Worm (Caenorhabditis elegans) whole organism, L2 larva: ENCODE data around the gene gpcp-1.

Experiments used
- C34F6.9 ChIP-seq: fragments of 150-350 bp; optimal IDR thresholded peaks from 2 replicates; lab custom pipeline; 2014; ENCODE audit warnings: missing biosample characterization, missing genetic modification characterization
- F13H6.1 ChIP-seq: sonication (generic microtip); optimal IDR thresholded peaks from 2 replicates; lab custom pipeline; 2016; ENCODE audit warnings: missing genetic modification characterization, missing compliant biosample characterization
- R02D3.7 ChIP-seq: fragments of 150-350 bp; optimal IDR thresholded peaks from 2 replicates; lab custom pipeline; 2014; ENCODE audit warnings: missing biosample characterization, missing genetic modification characterization
- Y55F3AM.14 ChIP-seq: fragments of 200-800 bp; sonication (Bioruptor generic); optimal IDR thresholded peaks from 2 replicates; lab custom pipeline; 2018; ENCODE audit warnings: mild to moderate bottlenecking, missing genetic modification characterization, missing compliant biosample characterization
- alr-1 ChIP-seq: fragments of 150-350 bp; optimal IDR thresholded peaks from 2 replicates; lab custom pipeline; 2014; ENCODE audit warnings: missing biosample characterization, missing genetic modification characterization
- aly-2 ChIP-seq: fragments of 150-350 bp; optimal IDR thresholded peaks from 2 replicates; lab custom pipeline; 2014; ENCODE audit warnings: missing biosample characterization, missing genetic modification characterization
- ama-1 ChIP-seq: fragments of 150-350 bp; optimal IDR thresholded peaks from 2 replicates; lab custom pipeline; 2018; ENCODE audit warnings: inconsistent platforms
- ceh-16 ChIP-seq: fragments of 150-350 bp; optimal IDR thresholded peaks from 2 replicates; lab custom pipeline; 2014; ENCODE audit warnings: missing biosample characterization, missing genetic modification characterization
- ceh-82 ChIP-seq: fragments of 150-350 bp; optimal IDR thresholded peaks from 2 replicates; lab custom pipeline; 2014; ENCODE audit warnings: missing biosample characterization, missing genetic modification characterization
- crh-2 ChIP-seq: sonication (generic microtip); optimal IDR thresholded peaks from 2 replicates; lab custom pipeline; 2017; ENCODE audit warnings: missing biosample characterization, missing genetic modification characterization
- dmd-4 ChIP-seq: sonication (generic microtip); optimal IDR thresholded peaks from 2 replicates; lab custom pipeline; 2017; ENCODE audit warnings: missing biosample characterization, missing genetic modification characterization
- egl-27 ChIP-seq: sonication (generic microtip); optimal IDR thresholded peaks from 3 replicates; lab custom pipeline; 2017; ENCODE audit warnings: missing biosample characterization, missing genetic modification reagents, missing genetic modification characterization
- elt-1 ChIP-seq: fragments of 150-350 bp; optimal IDR thresholded peaks from 2 replicates; lab custom pipeline; 2014; ENCODE audit warnings: missing biosample characterization, missing genetic modification characterization
- elt-3 ChIP-seq: sonication (generic microtip); optimal IDR thresholded peaks from 2 replicates; lab custom pipeline; 2017; ENCODE audit warnings: missing biosample characterization, missing genetic modification characterization
- fos-1 ChIP-seq: fragments of 150-350 bp; optimal IDR thresholded peaks from 2 replicates; lab custom pipeline; 2014; ENCODE audit warnings: missing biosample characterization, missing genetic modification characterization
- gmeb-1 ChIP-seq: fragments of 150-350 bp; optimal IDR thresholded peaks from 2 replicates; lab custom pipeline; 2014; ENCODE audit warnings: missing biosample characterization, missing genetic modification characterization
- lin-11 ChIP-seq: fragments of 150-350 bp; sonication (generic microtip); optimal IDR thresholded peaks from 2 replicates; lab custom pipeline; 2014; ENCODE audit warnings: missing biosample characterization, missing genetic modification characterization, inconsistent platforms, mixed read lengths
- lin-13 ChIP-seq: fragments of 150-350 bp; optimal IDR thresholded peaks from 2 replicates; lab custom pipeline; 2014; ENCODE audit warnings: missing biosample characterization, missing genetic modification reagents, missing genetic modification characterization
- lin-39 ChIP-seq: fragments of 150-350 bp; optimal IDR thresholded peaks from 2 replicates; lab custom pipeline; 2014; ENCODE audit warnings: missing biosample characterization, missing genetic modification reagents, missing genetic modification characterization
- lsy-2 ChIP-seq, 2 experiments: fragments of 150-350 bp in 1 of 2; sonication (generic microtip) in 1 of 2; optimal IDR thresholded peaks; 2 replicates each; lab custom pipeline; 2014 to 2017; ENCODE audit warnings: missing biosample characterization in 2 of 2, missing genetic modification characterization in 2 of 2
- mab-5 ChIP-seq: fragments of 150-350 bp; optimal IDR thresholded peaks from 2 replicates; lab custom pipeline; 2014; ENCODE audit warnings: missing biosample characterization, missing genetic modification characterization
- mdl-1 ChIP-seq, 2 experiments: fragments of 150-350 bp in 1 of 2; sonication (generic microtip) in 1 of 2; optimal IDR thresholded peaks; 2 replicates each; lab custom pipeline; 2017; ENCODE audit warnings: missing biosample characterization in 2 of 2, missing genetic modification characterization in 2 of 2
- nhr-10 ChIP-seq: sonication (generic microtip); optimal IDR thresholded peaks from 2 replicates; lab custom pipeline; 2017; ENCODE audit warnings: missing biosample characterization, missing genetic modification characterization
- nhr-11 ChIP-seq: fragments of 150-350 bp; optimal IDR thresholded peaks from 2 replicates; lab custom pipeline; 2014; ENCODE audit warnings: missing biosample characterization, missing genetic modification characterization
- nhr-12 ChIP-seq: fragments of 150-350 bp; optimal IDR thresholded peaks from 2 replicates; lab custom pipeline; 2014; ENCODE audit warnings: missing biosample characterization, missing genetic modification characterization
- nhr-129 ChIP-seq: fragments of 150-350 bp; optimal IDR thresholded peaks from 2 replicates; lab custom pipeline; 2014; ENCODE audit warnings: missing biosample characterization, missing genetic modification characterization
- nhr-21 ChIP-seq: fragments of 150-350 bp; optimal IDR thresholded peaks from 2 replicates; lab custom pipeline; 2014; ENCODE audit warnings: missing biosample characterization, missing genetic modification characterization
- nhr-23 ChIP-seq: fragments of 150-350 bp; optimal IDR thresholded peaks from 2 replicates; lab custom pipeline; 2014; ENCODE audit warnings: missing biosample characterization, missing genetic modification reagents, missing genetic modification characterization
- nhr-237 ChIP-seq: fragments of 150-350 bp; optimal IDR thresholded peaks from 2 replicates; lab custom pipeline; 2014; ENCODE audit warnings: missing biosample characterization, missing genetic modification characterization
- nhr-25 ChIP-seq: fragments of 150-350 bp; sonication (generic microtip); optimal IDR thresholded peaks from 3 replicates; lab custom pipeline; 2014; ENCODE audit warnings: missing biosample characterization, missing genetic modification characterization
- nhr-6 ChIP-seq: fragments of 150-350 bp; optimal IDR thresholded peaks from 2 replicates; lab custom pipeline; 2014; ENCODE audit warnings: missing biosample characterization, missing genetic modification characterization
- nhr-77 ChIP-seq: fragments of 150-350 bp; optimal IDR thresholded peaks from 2 replicates; lab custom pipeline; 2014; ENCODE audit warnings: missing biosample characterization, missing genetic modification characterization
- peb-1 ChIP-seq: fragments of 150-350 bp; optimal IDR thresholded peaks from 2 replicates; lab custom pipeline; 2014; ENCODE audit warnings: missing biosample characterization, missing genetic modification characterization
- sem-4 ChIP-seq: fragments of 150-350 bp; optimal IDR thresholded peaks from 2 replicates; lab custom pipeline; 2014; ENCODE audit warnings: missing biosample characterization, missing genetic modification reagents, missing genetic modification characterization
- skn-1 ChIP-seq: sonication (generic microtip); optimal IDR thresholded peaks from 2 replicates; lab custom pipeline; 2017; ENCODE audit warnings: missing biosample characterization, missing genetic modification characterization
- sma-3 ChIP-seq: sonication (generic microtip); optimal IDR thresholded peaks from 2 replicates; lab custom pipeline; 2016; ENCODE audit warnings: missing genetic modification reagents, missing genetic modification characterization, missing compliant biosample characterization
- sma-9 ChIP-seq, 2 experiments: fragments of 150-350 bp in 1 of 2; sonication (generic microtip) in 1 of 2; optimal IDR thresholded peaks; 2 replicates each; lab custom pipeline; 2014 to 2016; ENCODE audit warnings: missing genetic modification characterization in 2 of 2, mild to moderate bottlenecking in 1 of 2, missing biosample characterization in 1 of 2, missing compliant biosample characterization in 1 of 2, missing genetic modification reagents in 1 of 2, moderate library complexity in 1 of 2
- snpc-4 ChIP-seq: fragments of 150-350 bp; optimal IDR thresholded peaks from 2 replicates; lab custom pipeline; 2014; ENCODE audit warnings: missing biosample characterization, missing genetic modification characterization
- unc-39 ChIP-seq: fragments of 150-350 bp; optimal IDR thresholded peaks from 2 replicates; lab custom pipeline; 2014; ENCODE audit warnings: missing biosample characterization, missing genetic modification characterization
- unc-55 ChIP-seq: fragments of 150-350 bp; sonication (generic microtip); optimal IDR thresholded peaks from 3 replicates; lab custom pipeline; 2014; ENCODE audit warnings: missing biosample characterization, missing genetic modification reagents, missing genetic modification characterization
- unc-62 ChIP-seq: fragments of 150-350 bp; optimal IDR thresholded peaks from 2 replicates; lab custom pipeline; 2014; ENCODE audit warnings: missing biosample characterization, missing genetic modification reagents, missing genetic modification characterization
- zag-1 ChIP-seq: fragments of 150-350 bp; optimal IDR thresholded peaks from 2 replicates; lab custom pipeline; 2014; ENCODE audit warnings: missing biosample characterization, missing genetic modification characterization
- ztf-11 ChIP-seq: sonication (generic microtip); optimal IDR thresholded peaks from 2 replicates; lab custom pipeline; 2017; ENCODE audit warnings: missing biosample characterization, missing genetic modification characterization
- ztf-4 ChIP-seq: fragments of 150-350 bp; optimal IDR thresholded peaks from 2 replicates; lab custom pipeline; 2014; ENCODE audit warnings: missing biosample characterization, missing genetic modification characterization

gpcp-1 gene

DNA sequence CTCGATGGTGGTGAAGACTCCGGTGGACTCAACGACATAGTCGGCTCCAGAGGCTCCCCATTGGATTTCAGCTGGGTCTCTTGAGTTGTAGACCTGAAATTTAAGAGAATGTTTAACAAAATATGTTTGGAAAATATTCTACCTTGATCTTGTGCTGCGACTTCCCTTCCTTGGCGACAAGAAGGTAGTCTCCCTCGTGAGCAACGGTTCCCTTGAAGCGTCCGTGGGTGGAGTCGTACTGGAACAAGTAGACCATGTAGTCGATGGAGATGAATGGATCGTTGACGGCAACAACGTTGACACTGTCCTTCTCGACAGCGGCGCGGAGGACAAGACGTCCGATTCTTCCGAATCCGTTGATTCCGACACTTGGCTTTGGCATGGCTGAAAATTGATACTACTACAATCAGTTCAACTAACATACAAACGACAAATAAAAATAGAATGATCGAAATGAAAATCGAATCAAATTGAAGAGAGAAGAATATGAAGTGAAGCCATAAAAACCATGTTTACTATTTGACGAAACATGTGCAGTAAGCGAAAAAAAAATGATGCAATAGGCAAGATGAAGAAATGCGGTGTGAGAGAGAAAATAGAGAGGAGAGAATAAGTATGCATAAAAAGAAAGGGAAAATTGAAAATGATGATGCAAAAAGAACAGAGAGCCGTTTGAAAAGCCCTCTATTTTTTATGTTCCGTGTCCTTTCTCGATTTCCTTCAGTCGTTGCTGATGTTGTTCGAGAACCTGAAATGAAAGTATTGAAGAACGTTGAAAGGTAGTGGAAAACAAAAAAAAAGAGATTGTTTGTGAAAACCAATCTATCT is 4.1 kb upstream of the gpcp-1 start, which contains the start of gene gpd-2 (continued):
- TF ChIP-seq nhr-23 (tag; lab: Kevin White, UChicago): no peak
- TF ChIP-seq lin-11: no peak
- TF ChIP-seq fos-1 (tag; lab: Kevin White, UChicago): peak; percentile 31
- TF ChIP-seq crh-2: no peak
- peak; percentile 74 for TF ChIP-seq unc-55 (GFP tag; lab: Kevin White, UChicago)
- TF ChIP-seq sma-9 (GFP tag; optimal IDR thresholded peaks at IDR 0.05; lab: Kevin White, UChicago): peak; percentile 3
- TF ChIP-seq sma-9 (tag; optimal IDR thresholded peaks at IDR 0.05; lab: Kevin White, UChicago): no peak
- TF ChIP-seq C34F6.9 (tag; lab: Kevin White, UChicago): peak; percentile 38
- TF ChIP-seq, all 48 proteins: peak for 11

DNA sequence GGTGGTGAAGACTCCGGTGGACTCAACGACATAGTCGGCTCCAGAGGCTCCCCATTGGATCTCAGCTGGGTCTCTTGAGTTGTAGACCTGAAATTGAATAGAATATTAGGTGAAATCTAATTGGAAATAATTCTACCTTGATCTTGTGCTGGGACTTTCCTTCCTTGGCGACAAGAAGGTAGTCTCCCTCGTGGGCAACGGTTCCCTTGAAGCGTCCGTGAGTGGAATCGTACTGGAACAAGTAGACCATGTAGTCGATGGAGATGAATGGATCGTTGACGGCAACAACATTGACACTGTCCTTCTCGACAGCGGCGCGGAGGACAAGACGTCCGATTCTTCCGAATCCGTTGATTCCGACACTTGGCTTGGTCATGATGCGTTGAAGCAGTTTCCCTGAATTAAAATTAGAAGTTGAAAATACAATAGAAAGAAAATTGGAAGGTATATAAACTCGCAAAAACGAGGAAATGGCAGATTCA is 2.6 kb upstream of the gpcp-1 start, which contains the start of gene gpd-3:
gpd-3 (minus strand) TSS at position 396 of the 482 bp plus-strand sequence.
- TF ChIP-seq gmeb-1 (peak; percentile 39), crh-2 (peak; percentile 37), ama-1 (lab: Kevin White, UChicago) (peak; percentile 73), sma-9 (GFP tag; optimal IDR thresholded peaks at IDR 0.05; lab: Kevin White, UChicago) (peak; percentile 20), sma-9 (tag; optimal IDR thresholded peaks at IDR 0.05; lab: Kevin White, UChicago) (no peak), lin-39 (tag; lab: Kevin White, UChicago) (no peak), nhr-11 (tag; lab: Kevin White, UChicago) (no peak), dmd-4 (tag; lab: Kevin White, UChicago) (no peak), nhr-25 (tag; lab: Kevin White, UChicago) (no peak), sma-3 (GFP tag; lab: Kevin White, UChicago) (peak; percentile 17), ceh-82 (no peak), F13H6.1 (tag; lab: Kevin White, UChicago) (no peak), ztf-4 (tag; lab: Kevin White, UChicago) (peak; percentile 75), snpc-4 (tag; lab: Kevin White, UChicago) (no peak), lsy-2 (tag; optimal IDR thresholded peaks at IDR 0.05; lab: Kevin White, UChicago) (peak in 1 of 2 experiments; percentile 33), nhr-129 (tag; lab: Kevin White, UChicago) (peak; percentile 13), nhr-12 (tag; lab: Kevin White, UChicago) (no peak)

DNA sequence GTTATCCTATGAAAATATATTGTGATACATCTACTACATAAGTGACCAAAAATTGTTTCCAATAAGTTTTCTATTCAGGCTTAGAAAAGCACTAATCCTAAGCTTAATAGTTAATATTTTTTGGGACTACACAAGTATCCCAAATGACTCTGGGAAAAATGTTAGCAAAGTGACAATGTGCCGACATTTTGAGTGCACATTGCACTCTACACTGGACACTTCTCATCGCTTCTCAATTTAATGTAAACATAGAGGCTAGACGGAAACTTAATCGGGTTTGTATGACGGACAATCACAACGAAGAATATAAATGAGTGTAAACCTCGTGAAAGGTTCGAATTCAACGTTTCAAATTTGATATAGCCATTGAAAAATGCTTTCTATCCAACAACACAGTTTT is 1.3 kb upstream of the gpcp-1 start:
- TF ChIP-seq alr-1 (tag; lab: Kevin White, UChicago) (no peak), nhr-25 (tag; lab: Kevin White, UChicago) (peak; percentile 61), unc-62 (no peak), ztf-4 (tag; lab: Kevin White, UChicago) (peak; percentile 70), skn-1 (tag; lab: Kevin White, UChicago) (no peak), elt-3 (tag; lab: Kevin White, UChicago) (no peak), nhr-10 (tag; lab: Kevin White, UChicago) (no peak), lin-11 (no peak), fos-1 (tag; lab: Kevin White, UChicago) (no peak), sem-4 (tag; lab: Kevin White, UChicago) (peak; percentile 13), zag-1 (tag; lab: Kevin White, UChicago) (no peak), lsy-2 (tag; optimal IDR thresholded peaks at IDR 0.05; lab: Kevin White, UChicago) (peak in 1 of 2 experiments; percentile 42), egl-27 (tag; lab: Kevin White, UChicago) (peak; percentile 15), ztf-11 (tag; lab: Kevin White, UChicago) (no peak), R02D3.7 (tag; lab: Kevin White, UChicago) (no peak), mab-5 (tag; lab: Kevin White, UChicago) (no peak), ama-1 (lab: Kevin White, UChicago) (peak; percentile 95), C34F6.9 (tag; lab: Kevin White, UChicago) (no peak), lin-13 (peak; percentile 74), ceh-82 (no peak), ceh-16 (tag; lab: Kevin White, UChicago) (no peak), nhr-6 (tag; lab: Kevin White, UChicago) (peak; percentile 60), snpc-4 (tag; lab: Kevin White, UChicago) (peak; percentile 21), dmd-4 (tag; lab: Kevin White, UChicago) (no peak), mdl-1 (tag; optimal IDR thresholded peaks at IDR 0.05; lab: Kevin White, UChicago) (no peak), F13H6.1 (tag; lab: Kevin White, UChicago) (peak; percentile 45), aly-2 (tag; lab: Kevin White, UChicago) (no peak), nhr-12 (tag; lab: Kevin White, UChicago) (no peak), sma-9 (GFP tag; optimal IDR thresholded peaks at IDR 0.05; lab: Kevin White, UChicago) (peak; percentile 80), sma-9 (tag; optimal IDR thresholded peaks at IDR 0.05; lab: Kevin White, UChicago) (no peak), peb-1 (no peak), nhr-237 (no peak), nhr-77 (no peak), sma-3 (GFP tag; lab: Kevin White, UChicago) (peak; percentile 71), unc-55 (GFP tag; lab: Kevin White, UChicago) (peak; percentile 15), nhr-129 (tag; lab: Kevin White, UChicago) (peak; percentile 87), crh-2 (peak; percentile 67), Y55F3AM.14 (GFP tag; lab: Kevin White, UChicago) (no peak), elt-1 (tag; lab: Kevin White, UChicago) (no peak), unc-39 (tag; lab: Kevin White, UChicago) (no peak), nhr-11 (tag; lab: Kevin White, UChicago) (peak; percentile 74), nhr-21 (tag; lab: Kevin White, UChicago) (peak; percentile 58), nhr-23 (tag; lab: Kevin White, UChicago) (no peak)
